Worm (Caenorhabditis elegans): Measurements from ENCODE around the gene T11F9.10.

DNA sequence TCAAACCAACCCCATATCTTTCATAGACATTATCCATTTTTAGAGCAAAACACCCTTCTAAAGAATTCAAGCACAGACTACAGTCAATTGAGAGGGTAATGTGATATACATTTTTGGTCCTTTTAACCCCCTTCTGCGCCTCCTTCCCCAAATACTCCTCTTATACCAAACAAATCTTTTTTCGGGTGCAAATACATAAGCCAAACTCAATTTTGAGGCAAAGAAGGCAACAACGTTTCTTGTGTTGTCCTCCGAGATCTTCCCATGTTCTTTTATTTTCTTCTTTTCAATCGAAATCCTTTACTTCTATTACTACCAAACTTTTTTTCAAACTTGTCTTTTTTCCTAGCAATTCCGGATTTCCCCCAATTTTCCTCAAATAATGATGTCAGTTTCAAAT is 31.9 kb upstream of the T11F9.10 start:
- no peak for TF ChIP-seq dao-5 (tag; optimal IDR thresholded peaks at IDR 0.05)
- no peak for TF ChIP-seq W03F9.2 (tag; optimal IDR thresholded peaks at IDR 0.05)

All from whole organism, L4/young adult.